Fruit fly (Drosophila melanogaster): ENCODE data around the gene Ccdc56.

The Ccdc56 gene

dm6 chr3L:11696294-11697116 lies 12.3 kb upstream of the Ccdc56 start, which contains the start of gene Dph1 (continued):
- peak; percentile 74; the same call in 1 of the 2 replicates for TF ChIP-seq CG17612 (GFP tag; IDR thresholded peaks at IDR 0.05)
- TF ChIP-seq CG30403 (GFP tag; optimal IDR thresholded peaks at IDR 0.05), result peak; percentile 85
- peak; percentile 89 for TF ChIP-seq CG11504 (tag; optimal IDR thresholded peaks at IDR 0.05)
- peak; percentile 76 for TF ChIP-seq Hsf (GFP tag; optimal IDR thresholded peaks at IDR 0.05)
- TF ChIP-seq CrebB (tag; optimal IDR thresholded peaks at IDR 0.05), result peak; percentile 78
- peak; percentile 73 for TF ChIP-seq CG8388 (GFP tag; optimal IDR thresholded peaks at IDR 0.05)
- TF ChIP-seq HmgD (GFP tag; optimal IDR thresholded peaks at IDR 0.05), result peak; percentile 61
- peak; percentile 89 for TF ChIP-seq shn (GFP tag; optimal IDR thresholded peaks at IDR 0.05)
- peak; percentile 73 for TF ChIP-seq CG11560 (tag; IDR thresholded peaks at IDR 0.05)
- TF ChIP-seq pros (GFP tag; optimal IDR thresholded peaks at IDR 0.05), result no peak
- peak; percentile 78 for TF ChIP-seq ara (GFP tag; IDR thresholded peaks at IDR 0.05)
- peak; percentile 84 for TF ChIP-seq Hmr (GFP tag; optimal IDR thresholded peaks at IDR 0.05)
- peak; percentile 76 for TF ChIP-seq D19A (tag; optimal IDR thresholded peaks at IDR 0.05)
- peak; percentile 80 for TF ChIP-seq Mes4 (GFP tag; optimal IDR thresholded peaks at IDR 0.05)
- peak; percentile 65 for TF ChIP-seq CG6254 (GFP tag; optimal IDR thresholded peaks at IDR 0.05)
- peak; percentile 66 for TF ChIP-seq Atf3 (GFP tag; optimal IDR thresholded peaks at IDR 0.05)
- TF ChIP-seq CG6683 (GFP tag; optimal IDR thresholded peaks at IDR 0.05), result peak; percentile 55
- TF ChIP-seq Fer3 (tag; optimal IDR thresholded peaks at IDR 0.05), result peak; percentile 77
- TF ChIP-seq CG3838 (GFP tag; optimal IDR thresholded peaks at IDR 0.05), result peak; percentile 69
- TF ChIP-seq CG7556 (GFP tag; optimal IDR thresholded peaks at IDR 0.05), result peak; percentile 82
- TF ChIP-seq corto (GFP tag; optimal IDR thresholded peaks at IDR 0.05), result peak; percentile 43
- peak; percentile 88 for TF ChIP-seq dysf (GFP tag; IDR thresholded peaks at IDR 0.05)
- TF ChIP-seq CG15269 (tag; optimal IDR thresholded peaks at IDR 0.05), result peak; percentile 84
- peak; percentile 59 for TF ChIP-seq CG7987 (GFP tag; optimal IDR thresholded peaks at IDR 0.05)
- TF ChIP-seq CG10654 (GFP tag; optimal IDR thresholded peaks at IDR 0.05), result peak; percentile 77
- peak; percentile 82 for TF ChIP-seq slp2 (GFP tag; optimal IDR thresholded peaks at IDR 0.05)
- peak; percentile 40; the same call in 1 of the 2 replicates for TF ChIP-seq al (GFP tag; IDR thresholded peaks at IDR 0.05)
- TF ChIP-seq CkIIα-i1 (GFP tag; IDR thresholded peaks at IDR 0.05), result no peak
- TF ChIP-seq Trl (optimal IDR thresholded peaks at IDR 0.05), result no peak
- TF ChIP-seq Trl (GFP tag; optimal IDR thresholded peaks at IDR 0.05), result peak; percentile 78
- peak; percentile 97 for TF ChIP-seq Ets65A (GFP tag)
- peak; percentile 93 for TF ChIP-seq bab2 (GFP tag; optimal IDR thresholded peaks at IDR 0.05)
- TF ChIP-seq CG34422 (GFP tag; IDR thresholded peaks at IDR 0.05), result peak; percentile 93
- peak; percentile 56 for TF ChIP-seq CG3847 (GFP tag; IDR thresholded peaks at IDR 0.05)
- peak; percentile 83 for TF ChIP-seq dmrt11E (tag; optimal IDR thresholded peaks at IDR 0.05)
- peak; percentile 70 for TF ChIP-seq onecut (GFP tag; IDR thresholded peaks at IDR 0.05)
- peak; percentile 90 for TF ChIP-seq CG12769 (tag; optimal IDR thresholded peaks at IDR 0.05)
- peak; percentile 80 for TF ChIP-seq seq (GFP tag; IDR thresholded peaks at IDR 0.05)
- peak; percentile 71 for TF ChIP-seq gsb-n (tag; optimal IDR thresholded peaks at IDR 0.05)
- peak; percentile 83 for TF ChIP-seq CG9609 (GFP tag; optimal IDR thresholded peaks at IDR 0.05)
- TF ChIP-seq maf-S (GFP tag; optimal IDR thresholded peaks at IDR 0.05), result peak; percentile 57
- TF ChIP-seq NC2β (GFP tag; optimal IDR thresholded peaks at IDR 0.05), result peak; percentile 82
- peak; percentile 47 for TF ChIP-seq CG6654 (GFP tag; optimal IDR thresholded peaks at IDR 0.05)
- TF ChIP-seq run (tag; optimal IDR thresholded peaks at IDR 0.05), result peak; percentile 8
- peak; percentile 88 for TF ChIP-seq ind (GFP tag; optimal IDR thresholded peaks at IDR 0.05)
- TF ChIP-seq CG14050 (GFP tag; IDR thresholded peaks at IDR 0.05), result peak; percentile 82
- TF ChIP-seq cato (GFP tag; optimal IDR thresholded peaks at IDR 0.05; ENCODE audit: borderline replicate concordance), result peak; percentile 56
- peak; percentile 96 for TF ChIP-seq CG10267 (tag; optimal IDR thresholded peaks at IDR 0.05)
- peak; percentile 42 for TF ChIP-seq CG12744 (GFP tag; optimal IDR thresholded peaks at IDR 0.05)
- no peak; the same call in 1 of the 3 replicates for TF ChIP-seq croc (GFP tag; conservative IDR thresholded peaks at IDR 0.05)

Data from whole organism, embryonic.